Fruit fly (Drosophila melanogaster) whole organism, adult: Measurements from ENCODE around the gene ppk23.
A peak's percentile ranks its signal among the peaks of the same experiment; 100 is the strongest.

Experiments
- CG11617 ChIP-seq: fragments of 200-800 bp; sonication (Bioruptor generic); optimal IDR thresholded peaks from 2 replicates; lab custom pipeline; 2017; ENCODE audit warnings: mild to moderate bottlenecking, missing biosample characterization, missing genetic modification reagents, missing genetic modification characterization
- CG12768 ChIP-seq: fragments of 200-800 bp; sonication (Bioruptor generic); optimal IDR thresholded peaks from 2 replicates; lab custom pipeline; 2017; ENCODE audit warnings: missing biosample characterization, missing genetic modification characterization, mild to moderate bottlenecking, moderate library complexity, missing genetic modification reagents
- CG14711 ChIP-seq: fragments of 200-800 bp; sonication (Bioruptor generic); optimal IDR thresholded peaks from 2 replicates; lab custom pipeline; 2018; ENCODE audit warnings: missing biosample characterization, mild to moderate bottlenecking, missing genetic modification characterization, moderate library complexity
- CG1620 ChIP-seq: fragments of 200-800 bp; sonication (Bioruptor generic); optimal IDR thresholded peaks from 2 replicates; lab custom pipeline; 2016; ENCODE audit warnings: missing biosample characterization, missing genetic modification characterization
- CG33017 ChIP-seq: fragments of 200-800 bp; sonication (Bioruptor generic); optimal IDR thresholded peaks from 2 replicates; lab custom pipeline; 2018; ENCODE audit warnings: missing biosample characterization, mild to moderate bottlenecking, missing genetic modification characterization, moderate library complexity
- CG5204 ChIP-seq: fragments of 200-800 bp; sonication (Bioruptor generic); optimal IDR thresholded peaks from 2 replicates; lab custom pipeline; 2016; ENCODE audit warnings: missing biosample characterization, missing genetic modification characterization
- CG7045 ChIP-seq: fragments of 200-800 bp; sonication (Bioruptor generic); optimal IDR thresholded peaks from 2 replicates; lab custom pipeline; 2017; ENCODE audit warnings: missing biosample characterization, mild to moderate bottlenecking, missing genetic modification characterization
- CG7101 ChIP-seq: fragments of 200-800 bp; sonication (Bioruptor generic); optimal IDR thresholded peaks from 2 replicates; lab custom pipeline; 2018; ENCODE audit warnings: missing biosample characterization, mild to moderate bottlenecking, missing genetic modification characterization, moderate library complexity
- Clk ChIP-seq: fragments of 200-800 bp; sonication (Bioruptor generic); optimal IDR thresholded peaks from 2 replicates; lab custom pipeline; 2017; ENCODE audit warnings: missing biosample characterization, missing genetic modification characterization
- Crg-1 ChIP-seq: fragments of 200-800 bp; sonication (Bioruptor generic); optimal IDR thresholded peaks from 2 replicates; lab custom pipeline; 2016; ENCODE audit warnings: missing biosample characterization, missing genetic modification characterization
- Hr96 ChIP-seq: fragments of 200-800 bp; sonication (Bioruptor generic); optimal IDR thresholded peaks from 2 replicates; lab custom pipeline; 2016; ENCODE audit warnings: missing biosample characterization, missing genetic modification characterization
- Mnt ChIP-seq: fragments of 200-800 bp; sonication (Bioruptor generic); optimal IDR thresholded peaks from 2 replicates; lab custom pipeline; 2016; ENCODE audit warnings: missing biosample characterization, mild to moderate bottlenecking, missing genetic modification characterization
- bab1 ChIP-seq: fragments of 200-800 bp; sonication (Bioruptor generic); optimal IDR thresholded peaks from 3 replicates; lab custom pipeline; 2019; ENCODE audit warnings: missing biosample characterization, mild to moderate bottlenecking, missing genetic modification characterization, moderate library complexity
- cic ChIP-seq: fragments of 200-800 bp; sonication (Bioruptor generic); optimal IDR thresholded peaks from 2 replicates; lab custom pipeline; 2017; ENCODE audit warnings: missing biosample characterization, mild to moderate bottlenecking, missing genetic modification characterization, moderate library complexity
- cnc ChIP-seq, 2 experiments: fragments of >200 bp; optimal IDR thresholded peaks; 2 replicates each; lab custom pipeline; 2017
- kay ChIP-seq: fragments of 200-800 bp; sonication (Bioruptor generic); peaks from one replicate; lab custom pipeline; 2016; ENCODE audit warnings: missing biosample characterization, missing genetic modification characterization, borderline replicate concordance
- ovo ChIP-seq: fragments of 200-800 bp; sonication (Bioruptor generic); optimal IDR thresholded peaks from 2 replicates; lab custom pipeline; 2016; ENCODE audit warnings: missing biosample characterization, missing genetic modification characterization
- pad ChIP-seq: fragments of 200-800 bp; sonication (Bioruptor generic); optimal IDR thresholded peaks from 3 replicates; lab custom pipeline; 2017; ENCODE audit warnings: missing biosample characterization, missing genetic modification characterization, mild to moderate bottlenecking, moderate library complexity, missing genetic modification reagents
- tj ChIP-seq: fragments of 200-800 bp; sonication (Bioruptor generic); optimal IDR thresholded peaks from 3 replicates; lab custom pipeline; 2017; ENCODE audit warnings: missing biosample characterization, mild to moderate bottlenecking, missing genetic modification characterization, moderate library complexity
- toe ChIP-seq: fragments of 200-800 bp; sonication (Bioruptor generic); optimal IDR thresholded peaks from 2 replicates; lab custom pipeline; 2016; ENCODE audit warnings: missing biosample characterization, missing genetic modification characterization

ppk23 gene

dm6 chrX:17570912-17571609 is 2.0 kb upstream of the ppk23 start:
- no peak for TF ChIP-seq Clk (GFP tag; lab: Kevin White, UChicago)
- no peak for TF ChIP-seq CG1620
- TF ChIP-seq CG7045 (GFP tag; lab: Kevin White, UChicago): no peak
- TF ChIP-seq CG14711: no peak
- no peak for TF ChIP-seq bab1
- no peak for TF ChIP-seq kay (GFP tag; lab: Kevin White, UChicago)
- TF ChIP-seq tj (GFP tag; lab: Kevin White, UChicago): no peak
- TF ChIP-seq CG12768: no peak
- no peak for TF ChIP-seq pad (GFP tag; lab: Kevin White, UChicago)
- TF ChIP-seq Mnt (GFP tag; lab: Kevin White, UChicago): no peak
- no peak for TF ChIP-seq ovo (GFP tag; lab: Kevin White, UChicago)
- no peak for TF ChIP-seq Hr96 (GFP tag; lab: Kevin White, UChicago)
- TF ChIP-seq cnc (optimal IDR thresholded peaks at IDR 0.05; lab: Kevin White, UChicago): no peak
- no peak for TF ChIP-seq cic (GFP tag; lab: Kevin White, UChicago)
- no peak for TF ChIP-seq CG11617

- TF ChIP-seq ovo (GFP tag; lab: Kevin White, UChicago) (no peak), CG11617 (no peak), tj (GFP tag; lab: Kevin White, UChicago) (no peak), CG33017 (no peak), toe (GFP tag; lab: Kevin White, UChicago) (no peak), bab1 (no peak), CG7045 (GFP tag; lab: Kevin White, UChicago) (no peak), CG1620 (no peak), Mnt (GFP tag; lab: Kevin White, UChicago) (no peak), kay (GFP tag; lab: Kevin White, UChicago) (no peak), Hr96 (GFP tag; lab: Kevin White, UChicago) (no peak), pad (GFP tag; lab: Kevin White, UChicago) (no peak), cic (GFP tag; lab: Kevin White, UChicago) (no peak), CG7101 (no peak), CG5204 (GFP tag; lab: Kevin White, UChicago) (no peak), Crg-1 (GFP tag; lab: Kevin White, UChicago) (no peak)
These were observed 2.9 kb downstream of the ppk23 start for dm6 chrX:17566128-17566527.

- no peak for TF ChIP-seq CG5204 (GFP tag; lab: Kevin White, UChicago)
- TF ChIP-seq pad (GFP tag; lab: Kevin White, UChicago): no peak
- no peak for TF ChIP-seq toe (GFP tag; lab: Kevin White, UChicago)
- no peak for TF ChIP-seq Mnt (GFP tag; lab: Kevin White, UChicago)
- TF ChIP-seq CG11617: no peak
These were observed 6.4 kb downstream of the ppk23 start for dm6 chrX:17562585-17562984.

dm6 chrX:17561943-17562313 is 7.1 kb downstream of the ppk23 start:
- TF ChIP-seq Crg-1 (GFP tag; lab: Kevin White, UChicago) (no peak), CG14711 (no peak), toe (GFP tag; lab: Kevin White, UChicago) (peak; percentile 6), bab1 (no peak), CG7101 (no peak), CG7045 (GFP tag; lab: Kevin White, UChicago) (no peak), kay (GFP tag; lab: Kevin White, UChicago) (no peak), CG1620 (no peak), cic (GFP tag; lab: Kevin White, UChicago) (no peak), CG33017 (no peak), Mnt (GFP tag; lab: Kevin White, UChicago) (no peak), CG5204 (GFP tag; lab: Kevin White, UChicago) (no peak), tj (GFP tag; lab: Kevin White, UChicago) (no peak), Hr96 (GFP tag; lab: Kevin White, UChicago) (peak; percentile 52), Clk (GFP tag; lab: Kevin White, UChicago) (no peak), cnc (optimal IDR thresholded peaks at IDR 0.05; lab: Kevin White, UChicago) (no peak), ovo (GFP tag; lab: Kevin White, UChicago) (no peak), pad (GFP tag; lab: Kevin White, UChicago) (peak; percentile 24), CG11617 (no peak), CG12768 (no peak)

dm6 chrX:17561130-17561942 is 7.7 kb downstream of the ppk23 start, which contains the start of gene CG43658:
TSS of gene CG43658 (minus strand) at chrX:17561180.
- TF ChIP-seq CG11617 (no peak), cic (GFP tag; lab: Kevin White, UChicago) (no peak), CG7045 (GFP tag; lab: Kevin White, UChicago) (no peak), bab1 (no peak), Crg-1 (GFP tag; lab: Kevin White, UChicago) (no peak), Clk (GFP tag; lab: Kevin White, UChicago) (no peak), CG14711 (no peak), CG33017 (no peak), Hr96 (GFP tag; lab: Kevin White, UChicago) (no peak), CG1620 (no peak), toe (GFP tag; lab: Kevin White, UChicago) (no peak), tj (GFP tag; lab: Kevin White, UChicago) (no peak), CG7101 (no peak), cnc (optimal IDR thresholded peaks at IDR 0.05; lab: Kevin White, UChicago) (no peak), pad (GFP tag; lab: Kevin White, UChicago) (no peak)
